Fruit fly (Drosophila melanogaster) whole organism, embryonic: ENCODE data around the gene pav.

ENCODE experiments used
- Blimp-1 ChIP-seq: fragments of 200-800 bp; sonication (Bioruptor generic); optimal IDR thresholded peaks from 3 replicates; lab custom pipeline; 2018; ENCODE audit warnings: missing biosample characterization, missing genetic modification characterization, mild to moderate bottlenecking, moderate library complexity, missing genetic modification reagents
- CG10147 ChIP-seq: fragments of 200-800 bp; sonication (Bioruptor generic); optimal IDR thresholded peaks from 2 replicates; lab custom pipeline; 2019; ENCODE audit warnings: missing biosample characterization, mild to moderate bottlenecking, missing genetic modification characterization, moderate library complexity
- CG10543 ChIP-seq: fragments of 200-800 bp; sonication (Bioruptor generic); optimal IDR thresholded peaks from 3 replicates; lab custom pipeline; 2017; ENCODE audit warnings: missing biosample characterization, mild to moderate bottlenecking, missing genetic modification characterization, moderate library complexity
- CG10959 ChIP-seq: fragments of 200-800 bp; sonication (Bioruptor generic); IDR thresholded peaks from 2 replicates; pipeline ENCODE4 v1.3.6; 2022; ENCODE audit warnings: missing biosample characterization, missing genetic modification characterization
- CG11695 ChIP-seq: fragments of 200-800 bp; sonication (Bioruptor generic); IDR thresholded peaks from 3 replicates; pipeline ENCODE4 v1.3.6; 2022; ENCODE audit warnings: missing biosample characterization, missing genetic modification characterization
- CG12071 ChIP-seq: fragments of 200-800 bp; sonication (Bioruptor generic); optimal IDR thresholded peaks from 3 replicates; lab custom pipeline; 2018; ENCODE audit warnings: missing biosample characterization, mild to moderate bottlenecking, missing genetic modification characterization
- CG13287 ChIP-seq: fragments of 200-800 bp; sonication (Bioruptor generic); IDR thresholded peaks from 2 replicates; pipeline ENCODE4 v1.3.6; 2022; ENCODE audit warnings: missing biosample characterization, missing genetic modification characterization; ENCODE audit not compliant: partially characterized antibody
- CG1603 ChIP-seq: fragments of 200-800 bp; sonication (Bioruptor generic); optimal IDR thresholded peaks from 2 replicates; lab custom pipeline; 2019; ENCODE audit warnings: missing biosample characterization, mild to moderate bottlenecking, missing genetic modification characterization, moderate library complexity
- CG17186 ChIP-seq: fragments of 200-800 bp; sonication (Bioruptor generic); optimal IDR thresholded peaks from 3 replicates; lab custom pipeline; 2017; ENCODE audit warnings: missing biosample characterization, missing genetic modification reagents, missing genetic modification characterization
- CG2202 ChIP-seq: fragments of 200-800 bp; sonication (Bioruptor generic); optimal IDR thresholded peaks from 2 replicates; lab custom pipeline; 2018; ENCODE audit warnings: missing biosample characterization, mild to moderate bottlenecking, missing genetic modification characterization
- CG2889 ChIP-seq: fragments of 200-800 bp; sonication (Bioruptor generic); IDR thresholded peaks from 3 replicates; pipeline ENCODE4 v1.3.6; 2022; ENCODE audit warnings: missing biosample characterization, missing genetic modification characterization
- CG32772 ChIP-seq: fragments of 200-800 bp; sonication (Bioruptor generic); IDR thresholded peaks from 2 replicates; pipeline ENCODE4 v1.3.6; 2022; ENCODE audit warnings: missing biosample characterization, missing genetic modification characterization
- CG3407 ChIP-seq: fragments of 200-800 bp; sonication (Bioruptor generic); optimal IDR thresholded peaks from 2 replicates; lab custom pipeline; 2018; ENCODE audit warnings: missing biosample characterization, mild to moderate bottlenecking, missing genetic modification characterization
- CG4404 ChIP-seq: fragments of 200-800 bp; sonication (Bioruptor generic); IDR thresholded peaks from 2 replicates; pipeline ENCODE4 v1.3.6; 2022; ENCODE audit warnings: missing biosample characterization, missing genetic modification characterization
- CG5180 ChIP-seq: fragments of 200-800 bp; sonication (Bioruptor generic); optimal IDR thresholded peaks from 3 replicates; lab custom pipeline; 2017; ENCODE audit warnings: missing biosample characterization, missing genetic modification characterization, mild to moderate bottlenecking, moderate library complexity, missing genetic modification reagents
- CG7357 ChIP-seq: fragments of 200-800 bp; sonication (Bioruptor generic); IDR thresholded peaks from 3 replicates; pipeline ENCODE4 v1.3.6; 2022; ENCODE audit warnings: missing biosample characterization, missing genetic modification characterization
- CG8359 ChIP-seq: fragments of 200-800 bp; sonication (Bioruptor generic); optimal IDR thresholded peaks from 2 replicates; lab custom pipeline; 2017; ENCODE audit warnings: missing biosample characterization, mild to moderate bottlenecking, missing genetic modification characterization, borderline replicate concordance
- Camta ChIP-seq: fragments of 200-800 bp; sonication (Bioruptor generic); optimal IDR thresholded peaks from 2 replicates; lab custom pipeline; 2016; ENCODE audit warnings: missing biosample characterization, missing genetic modification characterization
- Dad ChIP-seq: fragments of 200-800 bp; sonication (Bioruptor generic); optimal IDR thresholded peaks from 3 replicates; lab custom pipeline; 2016; ENCODE audit warnings: missing biosample characterization, missing genetic modification characterization
- Dbx ChIP-seq: fragments of 200-800 bp; sonication (Bioruptor generic); IDR thresholded peaks from 3 replicates; pipeline ENCODE4 v1.3.6; 2022; ENCODE audit warnings: missing biosample characterization, missing genetic modification characterization
- Dip3 ChIP-seq: fragments of 200-800 bp; sonication (Bioruptor generic); optimal IDR thresholded peaks from 3 replicates; lab custom pipeline; 2016; ENCODE audit warnings: missing biosample characterization, missing genetic modification characterization
- Dll ChIP-seq: fragments of 200-800 bp; sonication (Bioruptor generic); IDR thresholded peaks from 4 replicates; pipeline ENCODE4 v1.3.6; 2022; ENCODE audit warnings: missing biosample characterization, missing genetic modification characterization; ENCODE audit not compliant: partially characterized antibody
- Doc3 ChIP-seq: fragments of 200-800 bp; sonication (Bioruptor generic); IDR thresholded peaks from 3 replicates; pipeline ENCODE4 v1.3.6; 2022; ENCODE audit warnings: missing biosample characterization, missing genetic modification characterization; ENCODE audit not compliant: partially characterized antibody
- Dp ChIP-seq: fragments of 200-800 bp; sonication (Bioruptor generic); optimal IDR thresholded peaks from 2 replicates; lab custom pipeline; 2018; ENCODE audit warnings: missing biosample characterization, mild to moderate bottlenecking, missing genetic modification characterization, moderate library complexity
- Drgx ChIP-seq: fragments of 200-800 bp; sonication (Bioruptor generic); IDR thresholded peaks from 2 replicates; pipeline ENCODE4 v1.3.6; 2022; ENCODE audit warnings: missing biosample characterization, missing genetic modification characterization
- Elba2 ChIP-seq: fragments of 200-800 bp; sonication (Bioruptor generic); optimal IDR thresholded peaks from 3 replicates; lab custom pipeline; 2016; ENCODE audit warnings: missing biosample characterization, missing genetic modification characterization
- GATAe ChIP-seq: fragments of 200-800 bp; sonication (Bioruptor generic); conservative IDR thresholded peaks from 2 replicates; pipeline ENCODE4 v1.3.6; 2022; ENCODE audit warnings: missing biosample characterization, missing genetic modification characterization
- HHEX ChIP-seq: fragments of 200-800 bp; sonication (Bioruptor generic); optimal IDR thresholded peaks from 3 replicates; lab custom pipeline; 2017; ENCODE audit warnings: missing biosample characterization, mild to moderate bottlenecking, missing genetic modification characterization, missing genetic modification reagents
- HmgZ ChIP-seq: fragments of 200-800 bp; sonication (Bioruptor generic); optimal IDR thresholded peaks from 2 replicates; lab custom pipeline; 2018; ENCODE audit warnings: missing biosample characterization, mild to moderate bottlenecking, missing genetic modification characterization
- Hmr ChIP-seq: fragments of 200-800 bp; sonication (Bioruptor generic); optimal IDR thresholded peaks from 3 replicates; lab custom pipeline; 2017; ENCODE audit warnings: mild to moderate bottlenecking, missing biosample characterization, missing genetic modification reagents, missing genetic modification characterization
- Lhr ChIP-seq: fragments of 200-800 bp; sonication (Bioruptor generic); optimal IDR thresholded peaks from 3 replicates; lab custom pipeline; 2017; ENCODE audit warnings: mild to moderate bottlenecking, missing biosample characterization, missing genetic modification reagents, missing genetic modification characterization
- NC2β ChIP-seq: fragments of 200-800 bp; sonication (Bioruptor generic); optimal IDR thresholded peaks from 2 replicates; lab custom pipeline; 2016; ENCODE audit warnings: missing biosample characterization, missing genetic modification characterization
- Nf-YB ChIP-seq: fragments of 200-800 bp; sonication (Bioruptor generic); optimal IDR thresholded peaks from 3 replicates; lab custom pipeline; 2019; ENCODE audit warnings: missing biosample characterization, mild to moderate bottlenecking, missing genetic modification characterization, moderate library complexity
- TFAM ChIP-seq: fragments of 200-800 bp; sonication (Bioruptor generic); optimal IDR thresholded peaks from 2 replicates; lab custom pipeline; 2017; ENCODE audit warnings: missing biosample characterization, missing genetic modification characterization, inconsistent platforms
- Taf1 ChIP-seq: fragments of 200-800 bp; sonication (Bioruptor generic); IDR thresholded peaks from 2 replicates; pipeline ENCODE4 v1.3.6; 2022; ENCODE audit warnings: missing biosample characterization, missing genetic modification characterization
- cg ChIP-seq: fragments of 200-800 bp; sonication (Bioruptor generic); optimal IDR thresholded peaks from 3 replicates; lab custom pipeline; 2019; ENCODE audit warnings: missing biosample characterization, mild to moderate bottlenecking, missing genetic modification characterization, moderate library complexity
- fd102C ChIP-seq: fragments of 200-800 bp; sonication (Bioruptor generic); optimal IDR thresholded peaks from 2 replicates; lab custom pipeline; 2018; ENCODE audit warnings: missing biosample characterization, mild to moderate bottlenecking, missing genetic modification characterization, moderate library complexity
- gem ChIP-seq: fragments of 200-800 bp; sonication (Bioruptor generic); optimal IDR thresholded peaks from 2 replicates; lab custom pipeline; 2019; ENCODE audit warnings: missing biosample characterization, mild to moderate bottlenecking, missing genetic modification characterization, moderate library complexity
- jing ChIP-seq: fragments of 200-800 bp; sonication (Bioruptor generic); optimal IDR thresholded peaks from 2 replicates; lab custom pipeline; 2018; ENCODE audit warnings: missing biosample characterization, mild to moderate bottlenecking, missing genetic modification characterization
- lov ChIP-seq, 2 experiments: fragments of 200-800 bp in 1 of 2; fragments of >200 bp in 1 of 2; sonication (Bioruptor generic) in 1 of 2; IDR thresholded peaks in 1 of 2; optimal IDR thresholded peaks in 1 of 2; 2 replicates in 1 of 2; 3 replicates in 1 of 2; pipeline versions ENCODE4 v1.3.6 to Lab custom; 2017 to 2022; ENCODE audit warnings: missing biosample characterization in 1 of 2, missing genetic modification characterization in 1 of 2
- phol ChIP-seq: fragments of 200-800 bp; sonication (Bioruptor generic); optimal IDR thresholded peaks from 3 replicates; lab custom pipeline; 2018; ENCODE audit warnings: missing biosample characterization, mild to moderate bottlenecking, missing genetic modification characterization, moderate library complexity
- pita ChIP-seq: fragments of 200-800 bp; sonication (Bioruptor generic); optimal IDR thresholded peaks from 2 replicates; lab custom pipeline; 2017; ENCODE audit warnings: missing biosample characterization, mild to moderate bottlenecking, missing genetic modification characterization
- ro ChIP-seq: fragments of 200-800 bp; sonication (Bioruptor generic); IDR thresholded peaks from 2 replicates; pipeline ENCODE4 v1.3.6; 2022; ENCODE audit warnings: missing biosample characterization, missing genetic modification characterization
- run ChIP-seq: fragments of 200-800 bp; sonication (Bioruptor generic); optimal IDR thresholded peaks from 3 replicates; lab custom pipeline; 2018; ENCODE audit warnings: missing biosample characterization, mild to moderate bottlenecking, missing genetic modification characterization
- sob ChIP-seq: fragments of 200-800 bp; sonication (Bioruptor generic); IDR thresholded peaks from 2 replicates; pipeline ENCODE4 v1.3.6; 2022; ENCODE audit warnings: missing biosample characterization, missing genetic modification characterization
- stwl ChIP-seq: fragments of 200-800 bp; sonication (Bioruptor generic); optimal IDR thresholded peaks from 3 replicates; lab custom pipeline; 2018; ENCODE audit warnings: missing biosample characterization, mild to moderate bottlenecking, missing genetic modification characterization, moderate library complexity
- wdn ChIP-seq: fragments of 200-800 bp; sonication (Bioruptor generic); IDR thresholded peaks from 2 replicates; pipeline ENCODE4 v1.3.6; 2022; ENCODE audit warnings: missing biosample characterization, missing genetic modification characterization
- wek ChIP-seq: fragments of 200-800 bp; sonication (Bioruptor generic); optimal IDR thresholded peaks from 3 replicates; lab custom pipeline; 2018; ENCODE audit warnings: missing biosample characterization, mild to moderate bottlenecking, missing genetic modification characterization, moderate library complexity

pav gene

dm6 chr3L:4230357-4230901, 12.1 kb upstream of the pav start (continued):
- TF ChIP-seq CG10543 (peak; percentile 82), CG10959 (GFP tag; lab: Robert Waterston, UW) (peak; percentile 95), CG11695 (peak; percentile 86), Hmr (GFP tag; lab: Kevin White, UChicago) (peak; percentile 59), fd102C (GFP tag; lab: Kevin White, UChicago) (peak; percentile 97), wek (GFP tag; lab: Kevin White, UChicago) (peak; percentile 78), TFAM (peak; percentile 85), Lhr (GFP tag; lab: Kevin White, UChicago) (peak; percentile 89), ro (GFP tag; lab: Robert Waterston, UW) (peak; percentile 75; the same call in 1 of the 2 replicates), Dad (GFP tag; lab: Kevin White, UChicago) (peak; percentile 91), CG17186 (peak; percentile 79), stwl (tag; lab: Kevin White, UChicago) (peak; percentile 51), Dp (GFP tag; lab: Kevin White, UChicago) (no peak), CG7357 (GFP tag; lab: Robert Waterston, UW) (peak; percentile 83), pita (GFP tag; lab: Kevin White, UChicago) (no peak), CG3407 (GFP tag; lab: Kevin White, UChicago) (peak; percentile 90), CG4404 (GFP tag; lab: Robert Waterston, UW) (peak; percentile 97), cg (GFP tag; lab: Kevin White, UChicago) (peak; percentile 69), Dbx (GFP tag; lab: Robert Waterston, UW) (no peak), Blimp-1 (GFP tag; lab: Kevin White, UChicago) (peak; percentile 94), GATAe (GFP tag; lab: Robert Waterston, UW) (no peak), Doc3 (GFP tag; lab: Robert Waterston, UW) (no peak), Dll (no peak), Nf-YB (GFP tag; lab: Kevin White, UChicago) (peak; percentile 82), Drgx (GFP tag; lab: Robert Waterston, UW) (peak; percentile 91), CG5180 (GFP tag; lab: Kevin White, UChicago) (peak; percentile 85), run (tag; lab: Kevin White, UChicago) (peak; percentile 85), HmgZ (peak; percentile 84), sob (GFP tag; lab: Robert Waterston, UW) (peak; percentile 80), Dip3 (GFP tag; lab: Kevin White, UChicago) (peak; percentile 54), CG8359 (GFP tag; lab: Kevin White, UChicago) (peak; percentile 90), jing (GFP tag; lab: Kevin White, UChicago) (peak; percentile 93), CG2889 (GFP tag; lab: Robert Waterston, UW) (peak; percentile 70; the same call in 2 of the 3 replicates), HHEX (peak; percentile 86), phol (tag; lab: Kevin White, UChicago) (peak; percentile 97), wdn (no peak), CG2202 (tag; lab: Kevin White, UChicago) (peak; percentile 95), CG10147 (GFP tag; lab: Kevin White, UChicago) (peak; percentile 75), gem (tag; lab: Kevin White, UChicago) (peak; percentile 96), CG12071 (GFP tag; lab: Kevin White, UChicago) (peak; percentile 83), NC2β (GFP tag; lab: Kevin White, UChicago) (peak; percentile 94), CG13287 (GFP tag; lab: Robert Waterston, UW) (no peak), lov (optimal IDR thresholded peaks at IDR 0.05; lab: Kevin White, UChicago) (no peak), lov (GFP tag; IDR thresholded peaks at IDR 0.05; lab: Robert Waterston, UW) (peak; percentile 86; the same call in 2 of the 3 replicates), Taf1 (GFP tag; lab: Robert Waterston, UW) (no peak), CG32772 (GFP tag; lab: Robert Waterston, UW) (peak; percentile 87), Camta (peak; percentile 94), CG1603 (tag; lab: Kevin White, UChicago) (peak; percentile 94), Elba2 (GFP tag; lab: Kevin White, UChicago) (peak; percentile 87)
